Worm (Caenorhabditis elegans) whole organism, L3 larva: ENCODE measurements around the gene Y4C6B.1.
A peak's percentile ranks its signal among the peaks of the same experiment; 100 is the strongest.

ENCODE experiments used
- ZK546.5 ChIP-seq: sonication (generic microtip); optimal IDR thresholded peaks from 2 replicates; lab custom pipeline; 2017; ENCODE audit warnings: missing biosample characterization, missing genetic modification characterization
- ceh-28 ChIP-seq: fragments of 150-350 bp; optimal IDR thresholded peaks from 2 replicates; lab custom pipeline; 2014; ENCODE audit warnings: missing biosample characterization, missing genetic modification reagents, missing genetic modification characterization
- egl-27 ChIP-seq: sonication (generic microtip); optimal IDR thresholded peaks from 4 replicates; lab custom pipeline; 2017; ENCODE audit warnings: missing biosample characterization, missing genetic modification reagents, missing genetic modification characterization
- elt-1 ChIP-seq: fragments of 150-350 bp; optimal IDR thresholded peaks from 2 replicates; lab custom pipeline; 2014; ENCODE audit warnings: missing biosample characterization, missing genetic modification characterization
- elt-2 ChIP-seq: sonication (generic microtip); optimal IDR thresholded peaks from 2 replicates; lab custom pipeline; 2016; ENCODE audit warnings: missing genetic modification reagents, mild to moderate bottlenecking, missing genetic modification characterization, missing compliant biosample characterization
- elt-3 ChIP-seq, 3 experiments: fragments of 150-350 bp in 1 of 3; sonication (generic microtip) in 2 of 3; optimal IDR thresholded peaks; 2 replicates in 2 of 3; 4 replicates in 1 of 3; lab custom pipeline; 2014 to 2017; ENCODE audit warnings: missing biosample characterization in 3 of 3, missing genetic modification characterization in 3 of 3
- eor-1 ChIP-seq, 2 experiments: fragments of 150-350 bp; optimal IDR thresholded peaks; 2 replicates each; lab custom pipeline; 2014 to 2018; ENCODE audit warnings: missing biosample characterization in 2 of 2, missing genetic modification characterization in 2 of 2
- fkh-10 ChIP-seq: sonication (generic microtip); optimal IDR thresholded peaks from 2 replicates; lab custom pipeline; 2017; ENCODE audit warnings: missing biosample characterization, missing genetic modification reagents, missing genetic modification characterization
- fkh-2 ChIP-seq: fragments of 150-350 bp; optimal IDR thresholded peaks from 2 replicates; lab custom pipeline; 2014; ENCODE audit warnings: missing biosample characterization, missing genetic modification reagents, missing genetic modification characterization
- hmg-11 ChIP-seq: sonication (generic microtip); optimal IDR thresholded peaks from 2 replicates; lab custom pipeline; 2016; ENCODE audit warnings: missing genetic modification characterization, missing compliant biosample characterization
- lsy-12 ChIP-seq: sonication (generic microtip); optimal IDR thresholded peaks from 2 replicates; lab custom pipeline; 2016; ENCODE audit warnings: mild to moderate bottlenecking, missing genetic modification characterization, missing compliant biosample characterization
- mdl-1 ChIP-seq: fragments of 150-350 bp; optimal IDR thresholded peaks from 2 replicates; lab custom pipeline; 2014; ENCODE audit warnings: missing biosample characterization, missing genetic modification characterization
- mml-1 ChIP-seq: fragments of 150-350 bp; sonication (generic microtip); optimal IDR thresholded peaks from 3 replicates; lab custom pipeline; 2014; ENCODE audit warnings: missing biosample characterization, missing genetic modification characterization
- nfya-1 ChIP-seq: sonication (generic microtip); optimal IDR thresholded peaks from 2 replicates; lab custom pipeline; 2017; ENCODE audit warnings: missing genetic modification characterization, mild to moderate bottlenecking, missing compliant biosample characterization, antibody characterized with exemption, moderate library complexity; ENCODE audit not compliant: insufficient read depth
- nhr-11 ChIP-seq: fragments of 150-350 bp; optimal IDR thresholded peaks from 2 replicates; lab custom pipeline; 2014; ENCODE audit warnings: missing biosample characterization, missing genetic modification characterization
- nhr-23 ChIP-seq: fragments of 150-350 bp; optimal IDR thresholded peaks from 2 replicates; lab custom pipeline; 2014; ENCODE audit warnings: missing biosample characterization, missing genetic modification reagents, missing genetic modification characterization
- nhr-25 ChIP-seq: sonication (generic microtip); optimal IDR thresholded peaks from 2 replicates; lab custom pipeline; 2017; ENCODE audit warnings: missing biosample characterization, missing genetic modification characterization
- nhr-43 ChIP-seq: sonication (generic microtip); optimal IDR thresholded peaks from 2 replicates; lab custom pipeline; 2016; ENCODE audit warnings: mild to moderate bottlenecking, missing genetic modification characterization, missing compliant biosample characterization; ENCODE audit not compliant: poor library complexity, severe bottlenecking
- nhr-67 ChIP-seq: fragments of 150-350 bp; optimal IDR thresholded peaks from 2 replicates; lab custom pipeline; 2014; ENCODE audit warnings: missing biosample characterization, missing genetic modification characterization
- pha-4 ChIP-seq: fragments of 150-350 bp; optimal IDR thresholded peaks from 2 replicates; lab custom pipeline; 2014; ENCODE audit warnings: missing biosample characterization, missing genetic modification reagents, missing genetic modification characterization
- pqm-1 ChIP-seq: fragments of 150-350 bp; optimal IDR thresholded peaks from 2 replicates; lab custom pipeline; 2017; ENCODE audit warnings: missing biosample characterization, missing genetic modification characterization, inconsistent platforms
- tbx-2 ChIP-seq: sonication (generic microtip); optimal IDR thresholded peaks from 2 replicates; lab custom pipeline; 2016; ENCODE audit warnings: mild to moderate bottlenecking, missing genetic modification characterization, missing compliant biosample characterization
- unc-62 ChIP-seq: fragments of 150-350 bp; sonication (generic microtip); optimal IDR thresholded peaks from 4 replicates; lab custom pipeline; 2014; ENCODE audit warnings: missing biosample characterization, missing genetic modification reagents, missing genetic modification characterization
- ztf-11 ChIP-seq: fragments of 150-350 bp; optimal IDR thresholded peaks from 2 replicates; lab custom pipeline; 2014; ENCODE audit warnings: missing biosample characterization, missing genetic modification characterization

Gene Y4C6B.1

DNA sequence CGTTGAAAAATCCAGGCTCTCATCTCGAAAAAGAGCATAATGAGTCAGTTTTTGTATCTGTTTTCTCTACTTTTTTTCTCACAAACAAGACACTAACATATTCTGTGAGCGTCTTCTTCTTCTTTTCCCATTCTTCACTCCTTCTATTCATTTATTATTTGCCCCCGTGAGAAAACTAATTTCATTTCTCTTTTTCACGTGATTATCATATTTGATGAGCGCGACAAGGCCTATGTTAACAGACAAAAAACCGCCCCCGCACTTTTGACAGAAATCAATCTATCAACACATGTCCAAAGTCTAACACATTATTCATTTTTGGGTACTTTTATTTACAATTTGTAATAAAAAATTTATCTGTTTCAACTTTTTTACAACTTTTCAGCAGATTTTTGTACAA lies 16.6 kb upstream of the Y4C6B.1 start:
- TF ChIP-seq ZK546.5 (tag; lab: Kevin White, UChicago) (no peak), fkh-10 (no peak), eor-1 (tag; optimal IDR thresholded peaks at IDR 0.05; lab: Kevin White, UChicago) (no peak), ceh-28 (tag; lab: Kevin White, UChicago) (no peak), hmg-11 (no peak), nhr-11 (tag; lab: Kevin White, UChicago) (no peak), elt-2 (tag; lab: Kevin White, UChicago) (no peak), ztf-11 (tag; lab: Kevin White, UChicago) (no peak)

DNA sequence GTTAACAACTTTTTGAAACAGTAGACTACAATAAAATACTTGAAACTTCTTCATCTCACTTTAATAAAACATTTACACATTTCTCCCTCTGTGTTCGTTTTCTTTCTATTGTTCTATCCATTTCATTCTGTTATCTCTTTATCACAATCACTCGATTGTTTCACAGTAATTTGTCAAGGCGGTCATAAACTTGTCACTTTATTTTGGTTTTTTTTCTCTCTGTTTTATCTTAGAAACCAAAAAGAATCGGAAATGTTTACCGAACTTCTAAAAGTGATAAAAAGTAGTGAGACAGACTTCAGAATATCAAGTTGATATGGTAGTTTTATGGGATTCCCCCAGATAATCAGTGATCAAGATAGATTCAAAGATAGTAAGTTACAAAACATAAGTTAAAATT lies 15.0 kb upstream of the Y4C6B.1 start, which contains the start of gene Y4C6B.2:
Gene Y4C6B.2, plus strand, starts transcription at position 320 of the 400 bp plus-strand sequence.
- TF ChIP-seq mdl-1 (tag; lab: Kevin White, UChicago) (no peak), ceh-28 (tag; lab: Kevin White, UChicago) (no peak), mml-1 (tag; lab: Kevin White, UChicago) (no peak), unc-62 (GFP tag; lab: Kevin White, UChicago) (no peak), lsy-12 (no peak), elt-3 (tag; optimal IDR thresholded peaks at IDR 0.05; lab: Kevin White, UChicago) (peak in 1 of 3 experiments; percentile 24)

DNA sequence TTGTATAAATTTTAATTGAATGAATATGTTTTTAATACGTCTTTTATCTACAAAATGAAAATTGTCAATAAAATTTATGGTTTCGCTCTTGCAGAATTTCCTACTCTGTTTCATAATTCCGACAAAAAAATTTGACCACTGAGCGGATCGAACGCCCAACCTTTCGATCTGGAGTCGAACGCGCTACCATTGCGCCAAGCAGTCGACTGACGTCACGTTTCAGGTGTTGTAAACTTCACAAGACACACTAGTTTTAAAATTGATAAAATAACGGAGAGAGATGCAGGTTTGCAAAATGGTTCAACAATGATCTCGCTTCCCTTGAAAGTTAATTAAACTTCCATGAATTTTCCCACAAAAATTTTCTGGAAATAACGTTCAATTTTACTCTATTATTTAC lies 10.1 kb upstream of the Y4C6B.1 start:
- TF ChIP-seq nhr-43 (tag; lab: Kevin White, UChicago): peak; percentile 17
- peak; percentile 13 for TF ChIP-seq nfya-1 (tag; lab: Kevin White, UChicago)
- TF ChIP-seq pqm-1: peak; percentile 22
- TF ChIP-seq ztf-11 (tag; lab: Kevin White, UChicago): no peak
- TF ChIP-seq tbx-2: no peak
- peak; percentile 30 for TF ChIP-seq elt-2 (tag; lab: Kevin White, UChicago)
- no peak for TF ChIP-seq nhr-67 (tag; lab: Kevin White, UChicago)
- TF ChIP-seq pha-4 (tag; lab: Kevin White, UChicago): no peak

DNA sequence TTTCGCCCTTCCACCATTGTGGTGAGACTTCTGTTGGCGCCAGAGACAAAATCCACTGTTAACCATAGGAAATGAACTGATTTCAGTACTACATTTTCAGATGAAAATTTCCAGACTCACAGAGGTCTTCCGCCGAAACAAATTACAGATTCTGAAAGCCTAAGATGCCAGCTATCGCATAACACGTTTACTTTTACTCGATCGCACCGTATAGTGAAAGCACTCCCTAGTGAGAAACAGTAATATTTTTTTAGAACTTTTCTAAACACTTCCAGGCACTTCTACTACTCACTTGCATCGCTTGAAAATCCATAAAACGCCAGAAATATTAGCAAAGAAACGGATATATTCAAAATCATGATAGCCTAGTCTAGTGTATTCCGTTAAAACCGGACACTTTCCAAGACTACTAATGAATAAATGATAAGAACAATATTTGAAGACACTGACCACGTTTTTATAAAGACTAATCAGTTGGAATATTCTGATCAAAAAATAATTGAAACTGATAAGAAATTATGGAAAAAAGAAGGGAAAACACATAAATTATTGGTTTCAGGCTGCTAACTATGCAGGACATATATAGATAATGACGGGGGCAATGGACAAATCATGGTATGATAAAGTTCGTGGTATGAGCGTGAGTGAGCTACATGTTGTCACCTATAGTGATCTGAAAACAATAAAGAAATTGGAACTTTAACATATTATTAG lies 3.7 kb upstream of the Y4C6B.1 start, which contains the start of gene gba-4:
Gene gba-4, minus strand, starts transcription at position 418 of the 714 bp plus-strand sequence.
- TF ChIP-seq elt-2 (tag; lab: Kevin White, UChicago) (peak; percentile 81), pqm-1 (peak; percentile 42)

DNA sequence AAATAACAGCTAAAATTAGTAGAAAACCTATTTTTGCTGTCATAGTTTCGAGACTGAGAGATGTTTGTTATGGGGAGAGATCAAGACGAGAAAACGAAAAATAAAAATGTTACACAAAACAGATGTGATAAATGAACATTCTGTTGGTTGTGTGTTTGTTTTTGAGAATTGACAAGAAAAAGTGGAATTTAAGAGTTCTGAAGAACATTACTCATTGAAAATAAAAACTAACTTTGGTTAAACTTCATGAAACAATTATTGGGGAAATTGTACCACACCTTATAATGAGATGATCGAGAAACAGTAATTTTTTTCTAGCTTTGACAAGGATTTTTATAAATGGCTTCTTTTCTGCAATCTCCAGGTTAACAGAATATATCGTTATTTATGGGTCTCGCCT lies 924 bp upstream of the Y4C6B.1 start, which contains the start of gene Y4C6B.7:
Gene Y4C6B.7, minus strand, starts transcription at position 101 of the 400 bp plus-strand sequence.
- TF ChIP-seq elt-1 (tag; lab: Kevin White, UChicago) (no peak), elt-2 (tag; lab: Kevin White, UChicago) (no peak), fkh-2 (tag; lab: Kevin White, UChicago) (no peak), mml-1 (tag; lab: Kevin White, UChicago) (no peak), nhr-43 (tag; lab: Kevin White, UChicago) (no peak), nhr-67 (tag; lab: Kevin White, UChicago) (no peak), tbx-2 (no peak)

DNA sequence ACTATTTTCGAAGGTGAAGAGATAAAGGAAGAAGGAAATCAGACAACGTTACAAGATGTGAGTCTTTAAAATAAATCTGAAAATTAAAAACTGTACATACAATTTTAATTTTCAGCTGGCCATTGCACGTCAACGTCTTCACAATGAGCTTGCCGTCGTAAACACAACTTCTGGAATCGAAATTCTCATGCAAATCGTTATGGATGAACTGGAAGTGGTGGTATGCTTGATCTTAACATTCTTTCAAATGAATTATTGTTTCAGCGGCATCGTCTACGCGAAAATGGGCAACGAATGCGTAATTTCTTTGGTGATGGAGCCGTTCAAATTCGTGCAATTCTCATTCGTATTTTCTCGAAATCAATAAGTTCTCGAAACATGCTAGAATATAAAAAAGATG lies 276 bp downstream of the Y4C6B.1 start:
- no peak for TF ChIP-seq egl-27 (tag; lab: Kevin White, UChicago)
- no peak for TF ChIP-seq tbx-2
- no peak for TF ChIP-seq nhr-23 (tag; lab: Kevin White, UChicago)
- no peak for TF ChIP-seq nhr-67 (tag; lab: Kevin White, UChicago)

DNA sequence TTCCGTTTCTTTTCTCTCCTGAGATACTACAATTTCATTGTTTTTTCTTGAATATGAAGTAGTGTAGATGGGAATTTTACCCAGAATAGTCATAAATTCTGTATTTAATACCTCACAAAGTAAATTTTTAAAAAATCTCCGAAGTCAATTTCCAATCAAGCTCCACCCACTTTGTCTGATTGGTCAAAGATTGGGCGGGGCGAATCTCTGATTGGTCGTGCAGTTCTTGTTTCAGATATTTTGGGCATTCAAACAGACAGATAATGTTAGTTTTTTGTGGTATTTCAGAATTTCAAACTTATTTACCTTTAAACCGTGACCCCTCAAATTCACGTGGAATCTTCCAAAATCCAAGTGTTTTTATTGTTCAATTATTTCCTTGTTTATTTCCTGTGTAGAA lies 6.2 kb downstream of the Y4C6B.1 start, which contains the start of gene F41H10.5:
Gene F41H10.5, plus strand, starts transcription at position 375 of the 400 bp plus-strand sequence.
- TF ChIP-seq pha-4 (tag; lab: Kevin White, UChicago): no peak
- no peak for TF ChIP-seq nhr-43 (tag; lab: Kevin White, UChicago)
- TF ChIP-seq pqm-1: no peak
- TF ChIP-seq nhr-25 (tag; lab: Kevin White, UChicago): no peak
- TF ChIP-seq nhr-67 (tag; lab: Kevin White, UChicago): no peak
- peak; percentile 89 for TF ChIP-seq nfya-1 (tag; lab: Kevin White, UChicago)
- TF ChIP-seq, all 47 proteins: peak for 1
